Fruit fly (Drosophila melanogaster) whole organism: ENCODE data around the gene CG43348.

ENCODE experiments used
- EcR ChIP-seq, 2 experiments: fragments of >200 bp; optimal IDR thresholded peaks; 2 replicates each; lab custom pipeline; 2017; ENCODE audit warnings: missing biosample characterization in 2 of 2, missing genetic modification characterization in 2 of 2, missing genetic modification reagents in 2 of 2
- pan ChIP-seq: fragments of >200 bp; optimal IDR thresholded peaks from 2 replicates; lab custom pipeline; 2017
- psq ChIP-seq: fragments of >200 bp; optimal IDR thresholded peaks from 2 replicates; lab custom pipeline; 2017

- TF ChIP-seq pan (no peak), psq (no peak), EcR (GFP tag; optimal IDR thresholded peaks at IDR 0.05; lab: Kevin White, UChicago) (no peak)
Observed at dm6 chr2L:1199912-1200721, 905 bp downstream of the CG43348 start, which contains the start of the genes CG43349 and CG5011.
